Worm (Caenorhabditis elegans): ENCODE data around the gene mig-10.

DNA sequence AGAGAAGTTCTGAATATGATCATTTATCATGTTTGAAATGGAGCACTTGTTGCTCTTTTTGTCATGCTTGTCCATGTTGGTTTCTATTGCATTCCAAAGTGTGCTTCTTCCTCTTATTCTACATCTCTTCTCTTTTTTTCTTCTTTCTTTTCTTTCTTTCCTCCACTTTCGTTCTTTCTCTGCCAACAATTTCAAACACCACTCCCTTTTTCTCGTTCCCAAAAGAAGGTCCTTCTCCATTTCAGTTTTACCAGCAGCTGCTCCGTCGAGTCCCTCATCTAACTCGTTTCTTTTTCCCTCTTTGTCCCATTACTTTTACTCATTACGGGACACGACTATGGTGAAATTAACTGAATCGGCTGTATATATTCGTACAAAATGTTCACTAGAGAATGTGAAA is 24.0 kb upstream of the mig-10 start, which contains the start of gene F09G8.5:
- no peak for TF ChIP-seq tra-4 (tag; optimal IDR thresholded peaks at IDR 0.05)
- no peak for TF ChIP-seq ama-1 (optimal IDR thresholded peaks at IDR 0.05)
- TF ChIP-seq scrt-1 (GFP tag; IDR thresholded peaks at IDR 0.05) = no peak
- no peak for TF ChIP-seq pes-1 (GFP tag; IDR thresholded peaks at IDR 0.05)
- no peak for TF ChIP-seq flt-1 (GFP tag; IDR thresholded peaks at IDR 0.05)
- TF ChIP-seq aly-1 (tag; optimal IDR thresholded peaks at IDR 0.05) = no peak
- TF ChIP-seq F13C5.2 (tag; optimal IDR thresholded peaks at IDR 0.05) = no peak
- TF ChIP-seq hmbx-1 (tag; optimal IDR thresholded peaks at IDR 0.05) = no peak

Data from whole organism, early embryonic.